Fruit fly (Drosophila melanogaster) S2 (cell line): ENCODE measurements around the gene CG18508.

ENCODE experiments used
- CG8478 ChIP-seq: fragments of >200 bp; optimal IDR thresholded peaks from 2 replicates; lab custom pipeline; 2018
- CTCF ChIP-seq, 2 experiments: fragments of >200 bp; optimal IDR thresholded peaks; 2 replicates each; lab custom pipeline; 2018

The CG18508 gene

dm6 chrX:3136338-3137086 is 36.4 kb downstream of the CG18508 start:
- TF ChIP-seq CTCF (optimal IDR thresholded peaks at IDR 0.05; lab: Kevin White, UChicago) (no peak), CG8478 (lab: Kevin White, UChicago) (no peak)

dm6 chrX:3135620-3136019 is 37.3 kb downstream of the CG18508 start:
- TF ChIP-seq CG8478 (lab: Kevin White, UChicago) (no peak), CTCF (optimal IDR thresholded peaks at IDR 0.05; lab: Kevin White, UChicago) (no peak)

dm6 chrX:3135102-3135393 is 37.9 kb downstream of the CG18508 start:
- TF ChIP-seq CG8478 (lab: Kevin White, UChicago) (no peak), CTCF (optimal IDR thresholded peaks at IDR 0.05; lab: Kevin White, UChicago) (no peak)

- TF ChIP-seq CTCF (optimal IDR thresholded peaks at IDR 0.05; lab: Kevin White, UChicago): peak; percentile 98 to 99
- TF ChIP-seq CG8478 (lab: Kevin White, UChicago): no peak
Measured at dm6 chrX:3134383-3135101, 38.4 kb downstream of the CG18508 start, which contains the start of gene N. Gene N (plus strand): TSS chrX:3134870.

- TF ChIP-seq CG8478 (lab: Kevin White, UChicago) (no peak), CTCF (optimal IDR thresholded peaks at IDR 0.05; lab: Kevin White, UChicago) (no peak)
Measured at dm6 chrX:3131978-3132377, 41.0 kb downstream of the CG18508 start.

dm6 chrX:3127564-3127963 is 45.4 kb downstream of the CG18508 start:
- TF ChIP-seq CG8478 (lab: Kevin White, UChicago) (no peak), CTCF (optimal IDR thresholded peaks at IDR 0.05; lab: Kevin White, UChicago) (no peak)

- TF ChIP-seq CG8478 (lab: Kevin White, UChicago): no peak
- peak; percentile 65 to 76 for TF ChIP-seq CTCF (optimal IDR thresholded peaks at IDR 0.05; lab: Kevin White, UChicago)
Measured at dm6 chrX:3123626-3124025, 49.3 kb downstream of the CG18508 start.
